Worm (Caenorhabditis elegans) whole organism, late embryonic: ENCODE data around the gene vamp-8.

Source experiments
- K09A11.1 ChIP-seq: sonication (generic microtip); optimal IDR thresholded peaks from 2 replicates; lab custom pipeline; 2017; ENCODE audit warnings: antibody characterized with exemption, mild to moderate bottlenecking, missing genetic modification characterization, missing compliant biosample characterization; ENCODE audit not compliant: insufficient read depth
- T23F11.4 ChIP-seq: fragments of 200-800 bp; sonication (Bioruptor generic); optimal IDR thresholded peaks from 2 replicates; lab custom pipeline; 2018; ENCODE audit warnings: mild to moderate bottlenecking, missing genetic modification characterization, missing compliant biosample characterization
- Y22D7AL.16 ChIP-seq: sonication (generic microtip); optimal IDR thresholded peaks from 2 replicates; lab custom pipeline; 2016; ENCODE audit warnings: missing genetic modification characterization, missing compliant biosample characterization
- ahr-1 ChIP-seq: sonication (generic microtip); optimal IDR thresholded peaks from 2 replicates; lab custom pipeline; 2016; ENCODE audit warnings: missing genetic modification characterization, missing compliant biosample characterization
- ama-1 ChIP-seq: fragments of 150-350 bp; optimal IDR thresholded peaks from 2 replicates; lab custom pipeline; 2014
- ceh-19 ChIP-seq: fragments of 200-800 bp; sonication (Bioruptor generic); optimal IDR thresholded peaks from 2 replicates; lab custom pipeline; 2018; ENCODE audit warnings: mild to moderate bottlenecking, missing genetic modification characterization, missing compliant biosample characterization
- ceh-22 ChIP-seq: sonication (generic microtip); optimal IDR thresholded peaks from 2 replicates; lab custom pipeline; 2017; ENCODE audit warnings: missing biosample characterization, missing genetic modification characterization
- ceh-24 ChIP-seq: sonication (generic microtip); optimal IDR thresholded peaks from 2 replicates; lab custom pipeline; 2016; ENCODE audit warnings: mild to moderate bottlenecking, missing genetic modification characterization, missing compliant biosample characterization
- ceh-6 ChIP-seq: fragments of 200-800 bp; sonication (Bioruptor generic); optimal IDR thresholded peaks from 2 replicates; lab custom pipeline; 2018; ENCODE audit warnings: mild to moderate bottlenecking, missing genetic modification characterization, missing compliant biosample characterization
- che-1 ChIP-seq: sonication (generic microtip); optimal IDR thresholded peaks from 2 replicates; lab custom pipeline; 2016; ENCODE audit warnings: mild to moderate bottlenecking, missing genetic modification characterization, missing compliant biosample characterization
- elt-4 ChIP-seq: sonication (generic microtip); optimal IDR thresholded peaks from 2 replicates; lab custom pipeline; 2016; ENCODE audit warnings: missing genetic modification characterization, missing compliant biosample characterization
- fax-1 ChIP-seq: sonication (generic microtip); optimal IDR thresholded peaks from 2 replicates; lab custom pipeline; 2016; ENCODE audit warnings: missing genotype, missing genetic modification characterization, missing compliant biosample characterization
- fkh-10 ChIP-seq: fragments of 150-350 bp; optimal IDR thresholded peaks from 2 replicates; lab custom pipeline; 2014; ENCODE audit warnings: missing biosample characterization, missing genetic modification reagents, missing genetic modification characterization
- fkh-6 ChIP-seq: sonication (generic microtip); optimal IDR thresholded peaks from 2 replicates; lab custom pipeline; 2016; ENCODE audit warnings: missing genetic modification characterization, missing compliant biosample characterization
- gmeb-2 ChIP-seq: sonication (generic microtip); optimal IDR thresholded peaks from 2 replicates; lab custom pipeline; 2016; ENCODE audit warnings: missing genetic modification characterization, inconsistent platforms, missing compliant biosample characterization
- hlh-15 ChIP-seq: sonication (generic microtip); optimal IDR thresholded peaks from 2 replicates; lab custom pipeline; 2016; ENCODE audit warnings: missing genetic modification characterization, missing compliant biosample characterization
- hlh-30 ChIP-seq: sonication (generic microtip); optimal IDR thresholded peaks from 2 replicates; lab custom pipeline; 2017; ENCODE audit warnings: antibody characterized with exemption, missing genetic modification characterization, missing compliant biosample characterization; ENCODE audit not compliant: insufficient read depth
- hlh-6 ChIP-seq: sonication (generic microtip); optimal IDR thresholded peaks from 2 replicates; lab custom pipeline; 2016; ENCODE audit warnings: missing genotype, missing genetic modification characterization, missing compliant biosample characterization
- hlh-8 ChIP-seq: sonication (generic microtip); optimal IDR thresholded peaks from 2 replicates; lab custom pipeline; 2016; ENCODE audit warnings: missing genotype, missing genetic modification characterization, missing compliant biosample characterization
- lim-6 ChIP-seq: sonication (generic microtip); optimal IDR thresholded peaks from 2 replicates; lab custom pipeline; 2016; ENCODE audit warnings: missing genetic modification characterization, missing compliant biosample characterization
- nfya-1 ChIP-seq: sonication (generic microtip); optimal IDR thresholded peaks from 2 replicates; lab custom pipeline; 2017; ENCODE audit warnings: missing genetic modification characterization, mild to moderate bottlenecking, missing compliant biosample characterization, antibody characterized with exemption, moderate library complexity
- nhr-11 ChIP-seq: fragments of 150-350 bp; optimal IDR thresholded peaks from 2 replicates; lab custom pipeline; 2014; ENCODE audit warnings: missing biosample characterization, missing genetic modification characterization
- nhr-232 ChIP-seq: sonication (generic microtip); optimal IDR thresholded peaks from 2 replicates; lab custom pipeline; 2016; ENCODE audit warnings: missing genetic modification characterization, missing compliant biosample characterization
- npax-4 ChIP-seq: sonication (generic microtip); optimal IDR thresholded peaks from 2 replicates; lab custom pipeline; 2016; ENCODE audit warnings: missing genetic modification characterization, missing compliant biosample characterization
- pat-9 ChIP-seq: fragments of 200-800 bp; sonication (Bioruptor generic); optimal IDR thresholded peaks from 2 replicates; lab custom pipeline; 2018; ENCODE audit warnings: mild to moderate bottlenecking, missing genetic modification characterization, moderate library complexity, missing compliant biosample characterization
- pax-1 ChIP-seq: fragments of 150-350 bp; optimal IDR thresholded peaks from 2 replicates; lab custom pipeline; 2014; ENCODE audit warnings: missing biosample characterization, missing genetic modification characterization
- pha-4 ChIP-seq: fragments of 150-350 bp; optimal IDR thresholded peaks from 2 replicates; lab custom pipeline; 2018; ENCODE audit warnings: missing biosample characterization, missing genetic modification reagents, missing genetic modification characterization
- pqm-1 ChIP-seq: sonication (generic microtip); optimal IDR thresholded peaks from 2 replicates; lab custom pipeline; 2016; ENCODE audit warnings: missing genetic modification characterization, missing compliant biosample characterization
- pros-1 ChIP-seq: fragments of 150-350 bp; optimal IDR thresholded peaks from 2 replicates; lab custom pipeline; 2014; ENCODE audit warnings: missing biosample characterization, missing genetic modification reagents, missing genetic modification characterization
- ref-2 ChIP-seq: sonication (generic microtip); optimal IDR thresholded peaks from 2 replicates; lab custom pipeline; 2016; ENCODE audit warnings: missing genetic modification characterization, missing compliant biosample characterization
- rnt-1 ChIP-seq: sonication (generic microtip); optimal IDR thresholded peaks from 2 replicates; lab custom pipeline; 2016; ENCODE audit warnings: missing genetic modification characterization, missing compliant biosample characterization
- sox-4 ChIP-seq: sonication (generic microtip); optimal IDR thresholded peaks from 2 replicates; lab custom pipeline; 2017; ENCODE audit warnings: mild to moderate bottlenecking, missing genetic modification characterization, inconsistent platforms, missing compliant biosample characterization
- tbx-2 ChIP-seq: sonication (generic microtip); optimal IDR thresholded peaks from 2 replicates; lab custom pipeline; 2016; ENCODE audit warnings: missing genetic modification characterization, missing compliant biosample characterization
- tbx-7 ChIP-seq: sonication (generic microtip); optimal IDR thresholded peaks from 2 replicates; lab custom pipeline; 2016; ENCODE audit warnings: missing genotype, missing genetic modification characterization, missing compliant biosample characterization
- unc-55 ChIP-seq: sonication (generic microtip); optimal IDR thresholded peaks from 2 replicates; lab custom pipeline; 2017; ENCODE audit warnings: missing biosample characterization, missing genetic modification reagents, missing genetic modification characterization
- unc-86 ChIP-seq: sonication (generic microtip); optimal IDR thresholded peaks from 2 replicates; lab custom pipeline; 2016; ENCODE audit warnings: missing genetic modification characterization, missing compliant biosample characterization
- zip-5 ChIP-seq: sonication (generic microtip); optimal IDR thresholded peaks from 2 replicates; lab custom pipeline; 2016; ENCODE audit warnings: missing genetic modification characterization, missing compliant biosample characterization

Gene vamp-8

DNA sequence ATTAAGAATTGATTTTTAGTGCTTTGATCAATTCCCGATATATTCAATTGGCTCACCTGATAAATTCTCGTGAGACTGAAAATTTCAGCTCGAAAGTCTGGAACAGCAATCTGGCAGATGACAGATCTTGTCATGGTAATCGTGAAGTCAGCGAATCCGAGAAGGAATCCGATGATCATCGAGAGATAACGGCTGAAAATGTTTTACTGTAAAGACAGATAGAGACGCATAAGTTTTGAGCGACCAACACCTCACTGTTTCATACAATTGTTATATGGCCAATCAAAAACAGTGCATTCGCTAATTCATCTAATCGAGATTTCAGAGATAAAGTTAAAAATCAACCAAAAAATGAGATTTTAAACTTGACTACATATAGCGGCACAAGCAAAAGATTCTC, 41.4 kb upstream of the vamp-8 start:
- TF ChIP-seq ceh-19 (GFP tag; lab: Kevin White, UChicago): no peak
- no peak for TF ChIP-seq pros-1 (tag; lab: Kevin White, UChicago)
- no peak for TF ChIP-seq unc-86 (tag; lab: Kevin White, UChicago)
- no peak for TF ChIP-seq che-1 (tag; lab: Kevin White, UChicago)
- no peak for TF ChIP-seq nfya-1 (tag; lab: Kevin White, UChicago)
- TF ChIP-seq tbx-2: no peak
- no peak for TF ChIP-seq hlh-8 (tag; lab: Kevin White, UChicago)
- TF ChIP-seq ceh-22 (tag; lab: Kevin White, UChicago): no peak
- TF ChIP-seq rnt-1 (tag; lab: Kevin White, UChicago): no peak
- TF ChIP-seq fkh-6: no peak
- TF ChIP-seq pax-1: no peak
- no peak for TF ChIP-seq fax-1
- TF ChIP-seq Y22D7AL.16 (tag; lab: Kevin White, UChicago): no peak
- no peak for TF ChIP-seq elt-4 (tag; lab: Kevin White, UChicago)
- no peak for TF ChIP-seq ceh-6 (GFP tag; lab: Kevin White, UChicago)

DNA sequence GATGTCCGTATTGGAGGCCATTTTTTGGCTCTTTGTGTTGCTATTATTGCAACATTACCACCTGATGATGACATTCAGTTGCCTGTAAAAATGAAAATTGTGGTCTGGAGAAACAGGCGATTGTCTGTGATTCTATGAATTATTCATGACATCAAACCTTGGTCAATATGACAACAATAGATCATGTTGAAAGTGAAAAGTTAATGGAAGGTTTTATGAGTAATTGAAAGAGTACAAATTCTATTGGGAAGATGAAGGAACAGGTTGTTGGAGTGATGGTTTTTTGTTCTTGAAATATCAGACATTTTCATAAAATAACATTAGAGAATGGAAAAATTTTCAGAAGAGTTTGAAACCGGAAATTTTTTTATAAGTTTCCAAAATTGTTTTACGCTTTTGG, 37.8 kb upstream of the vamp-8 start, which contains the start of gene Y37A1A.3:
Gene Y37A1A.3 (minus strand): TSS at position 101 of the 400 bp plus-strand sequence.
- TF ChIP-seq ceh-22 (tag; lab: Kevin White, UChicago) (no peak), ref-2 (tag; lab: Kevin White, UChicago) (no peak), zip-5 (no peak), ceh-24 (no peak), sox-4 (tag; lab: Kevin White, UChicago) (no peak), tbx-7 (tag; lab: Kevin White, UChicago) (no peak), pros-1 (tag; lab: Kevin White, UChicago) (no peak), fkh-6 (no peak), hlh-6 (tag; lab: Kevin White, UChicago) (no peak), fax-1 (no peak), nhr-232 (tag; lab: Kevin White, UChicago) (no peak), unc-55 (GFP tag; lab: Kevin White, UChicago) (no peak), hlh-15 (no peak), rnt-1 (tag; lab: Kevin White, UChicago) (no peak), hlh-30 (tag; lab: Kevin White, UChicago) (no peak), lim-6 (tag; lab: Kevin White, UChicago) (no peak), ceh-6 (GFP tag; lab: Kevin White, UChicago) (no peak), unc-86 (tag; lab: Kevin White, UChicago) (no peak)

DNA sequence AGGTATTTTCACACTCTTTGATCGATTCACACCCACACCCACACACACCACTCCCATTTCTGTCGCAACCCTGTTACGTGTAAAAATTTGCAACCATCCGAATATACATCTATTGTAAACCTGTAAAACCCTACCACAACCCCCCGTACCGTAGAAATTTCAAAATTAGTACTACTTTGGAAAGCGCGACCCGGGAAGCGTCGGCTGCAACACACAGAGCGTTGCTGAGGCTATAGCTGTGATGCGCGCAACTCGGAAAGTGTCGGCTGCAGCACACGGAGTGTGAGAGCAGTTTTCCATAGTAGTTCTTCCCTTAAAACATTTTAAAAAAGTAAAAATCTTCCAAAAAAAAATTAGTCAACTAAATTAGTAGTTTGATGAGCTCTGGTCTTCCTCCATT, 28.1 kb upstream of the vamp-8 start:
- TF ChIP-seq ceh-24: no peak
- no peak for TF ChIP-seq pat-9
- TF ChIP-seq fkh-10: no peak
- TF ChIP-seq pqm-1 (tag; lab: Kevin White, UChicago): no peak
- no peak for TF ChIP-seq fkh-6
- TF ChIP-seq ahr-1 (tag; lab: Kevin White, UChicago): no peak
- no peak for TF ChIP-seq K09A11.1 (tag; lab: Kevin White, UChicago)
- TF ChIP-seq T23F11.4 (GFP tag; lab: Kevin White, UChicago): no peak
- no peak for TF ChIP-seq Y22D7AL.16 (tag; lab: Kevin White, UChicago)
- TF ChIP-seq lim-6 (tag; lab: Kevin White, UChicago): no peak
- TF ChIP-seq che-1 (tag; lab: Kevin White, UChicago): no peak
- TF ChIP-seq unc-86 (tag; lab: Kevin White, UChicago): no peak
- TF ChIP-seq tbx-2: no peak
- TF ChIP-seq pha-4 (tag; lab: Kevin White, UChicago): no peak
- no peak for TF ChIP-seq nhr-11 (tag; lab: Kevin White, UChicago)
- no peak for TF ChIP-seq zip-5
- no peak for TF ChIP-seq npax-4 (tag; lab: Kevin White, UChicago)
- no peak for TF ChIP-seq hlh-6 (tag; lab: Kevin White, UChicago)

DNA sequence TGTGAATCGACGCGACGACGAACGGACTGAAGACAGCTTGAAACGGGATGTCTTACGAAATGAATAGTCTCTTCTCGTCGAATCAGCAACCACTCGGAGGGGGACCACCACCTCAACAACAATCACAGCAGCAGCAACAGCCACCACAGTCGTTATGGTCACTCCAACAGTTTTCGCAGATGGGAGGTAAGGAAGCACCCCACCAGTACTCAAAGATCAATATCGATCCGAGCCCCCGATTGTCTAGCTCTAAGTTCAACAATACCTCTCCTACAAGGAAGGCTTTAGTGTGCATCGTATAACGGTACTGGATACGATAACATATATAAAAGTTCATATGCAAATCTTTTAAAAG, 23.1 kb upstream of the vamp-8 start:
- TF ChIP-seq ama-1 (peak; percentile 48), gmeb-2 (tag; lab: Kevin White, UChicago) (no peak)
